Fruit fly (Drosophila melanogaster): ENCODE measurements around the gene Rh7.
A peak's percentile ranks its signal among the peaks of the same experiment; 100 is the strongest.

Rh7 gene

dm6 chr3L:12222945-12223634, 47.8 kb upstream of the Rh7 start (continued):
- TF ChIP-seq fkh (GFP tag; optimal IDR thresholded peaks at IDR 0.05), result no peak
- TF ChIP-seq CG3032 (tag; optimal IDR thresholded peaks at IDR 0.05), result no peak
- TF ChIP-seq CG31627 (GFP tag; optimal IDR thresholded peaks at IDR 0.05), result no peak
- no peak for TF ChIP-seq Met (GFP tag; optimal IDR thresholded peaks at IDR 0.05)
- TF ChIP-seq Sox14 (GFP tag; optimal IDR thresholded peaks at IDR 0.05), result no peak
- TF ChIP-seq CG15336 (GFP tag; IDR thresholded peaks at IDR 0.05), result peak; percentile 72
- no peak for TF ChIP-seq CG7368 (GFP tag; optimal IDR thresholded peaks at IDR 0.05)
- TF ChIP-seq CG10631 (GFP tag; optimal IDR thresholded peaks at IDR 0.05), result no peak
- no peak for TF ChIP-seq achi (GFP tag; optimal IDR thresholded peaks at IDR 0.05)
- TF ChIP-seq CG6163 (GFP tag; IDR thresholded peaks at IDR 0.05), result peak; percentile 36; the same call in 1 of the 3 replicates
- TF ChIP-seq Smox (GFP tag; optimal IDR thresholded peaks at IDR 0.05), result no peak
- TF ChIP-seq Eip75B (GFP tag; optimal IDR thresholded peaks at IDR 0.05), result no peak
- TF ChIP-seq CG6854 (GFP tag; optimal IDR thresholded peaks at IDR 0.05), result no peak
- TF ChIP-seq CG1621 (tag; optimal IDR thresholded peaks at IDR 0.05), result no peak
- no peak for TF ChIP-seq Lpt (GFP tag; optimal IDR thresholded peaks at IDR 0.05)
- TF ChIP-seq svp (GFP tag), result no peak
- no peak for TF ChIP-seq CG9139 (GFP tag; optimal IDR thresholded peaks at IDR 0.05)
- TF ChIP-seq CG6808 (GFP tag; optimal IDR thresholded peaks at IDR 0.05), result no peak

- TF ChIP-seq CG10669 (GFP tag; optimal IDR thresholded peaks at IDR 0.05) (no peak), esn (GFP tag; optimal IDR thresholded peaks at IDR 0.05) (no peak), ss (GFP tag; optimal IDR thresholded peaks at IDR 0.05) (no peak), salr (GFP tag; optimal IDR thresholded peaks at IDR 0.05) (no peak), Sox14 (GFP tag; optimal IDR thresholded peaks at IDR 0.05) (no peak), CG11902 (GFP tag; optimal IDR thresholded peaks at IDR 0.05) (no peak), acj6 (GFP tag; optimal IDR thresholded peaks at IDR 0.05) (no peak), CG15336 (GFP tag; IDR thresholded peaks at IDR 0.05) (no peak), OdsH (GFP tag; optimal IDR thresholded peaks at IDR 0.05) (no peak), Lpt (GFP tag; optimal IDR thresholded peaks at IDR 0.05) (no peak), spab (GFP tag; optimal IDR thresholded peaks at IDR 0.05) (no peak), CG8319 (GFP tag; optimal IDR thresholded peaks at IDR 0.05) (no peak), CG10631 (GFP tag; optimal IDR thresholded peaks at IDR 0.05) (no peak), CG6163 (GFP tag; IDR thresholded peaks at IDR 0.05) (no peak), Ets96B (tag; optimal IDR thresholded peaks at IDR 0.05) (no peak), fkh (GFP tag; optimal IDR thresholded peaks at IDR 0.05) (no peak), Eip75B (GFP tag; optimal IDR thresholded peaks at IDR 0.05) (no peak), Sox102F (GFP tag; optimal IDR thresholded peaks at IDR 0.05) (no peak), CG8632 (GFP tag; optimal IDR thresholded peaks at IDR 0.05) (no peak)
Measured at dm6 chr3L:12205848-12206247, 30.6 kb upstream of the Rh7 start, which contains the start of gene Tsen54. Gene Tsen54, minus strand, starts transcription at chr3L:12206022.

dm6 chr3L:12203736-12204135, 28.5 kb upstream of the Rh7 start, which contains the start of gene Ak1:
Gene Ak1, minus strand, starts transcription at chr3L:12204082.
- no peak for TF ChIP-seq ss (GFP tag; optimal IDR thresholded peaks at IDR 0.05)
- TF ChIP-seq Sox14 (GFP tag; optimal IDR thresholded peaks at IDR 0.05), result no peak
- TF ChIP-seq vri (GFP tag; optimal IDR thresholded peaks at IDR 0.05), result no peak
- TF ChIP-seq topi (GFP tag; optimal IDR thresholded peaks at IDR 0.05), result no peak

dm6 chr3L:12202980-12203379, 27.7 kb upstream of the Rh7 start:
- TF ChIP-seq CG11902 (GFP tag; optimal IDR thresholded peaks at IDR 0.05) (no peak), Eip78C (GFP tag) (no peak), Gug (GFP tag; IDR thresholded peaks at IDR 0.05) (no peak), achi (GFP tag; optimal IDR thresholded peaks at IDR 0.05) (no peak), CG16779 (tag; optimal IDR thresholded peaks at IDR 0.05) (no peak)
